Worm (Caenorhabditis elegans) whole organism, L4/young adult: ENCODE results near the gene Y59E1A.4.

Experiments
- W03F9.2 ChIP-seq: fragments of 150-350 bp; optimal IDR thresholded peaks from 2 replicates; lab custom pipeline; 2014; ENCODE audit warnings: missing biosample characterization, missing genetic modification characterization
- him-1 ChIP-seq: sonication (generic microtip); optimal IDR thresholded peaks from 2 replicates; lab custom pipeline; 2016; ENCODE audit warnings: missing genotype, missing genetic modification reagents, missing genetic modification characterization, missing compliant biosample characterization

ce11 chrX:1901480-1901879 lies 38.3 kb downstream of the Y59E1A.4 start:
- TF ChIP-seq W03F9.2 (tag; lab: Kevin White, UChicago) (no peak), him-1 (tag; lab: Kevin White, UChicago) (no peak)
